Worm (Caenorhabditis elegans) whole organism, late embryonic: ENCODE measurements around the gene ugt-43.

Source experiments
- F13H6.1 ChIP-seq: sonication (generic microtip); optimal IDR thresholded peaks from 2 replicates; lab custom pipeline; 2016; ENCODE audit warnings: missing genetic modification characterization, missing compliant biosample characterization
- ceh-14 ChIP-seq: sonication (generic microtip); optimal IDR thresholded peaks from 2 replicates; lab custom pipeline; 2016; ENCODE audit warnings: missing genotype, missing genetic modification characterization, missing compliant biosample characterization
- ceh-9 ChIP-seq: sonication (generic microtip); optimal IDR thresholded peaks from 2 replicates; lab custom pipeline; 2016; ENCODE audit warnings: mild to moderate bottlenecking, missing genetic modification characterization, inconsistent platforms, missing compliant biosample characterization
- fkh-10 ChIP-seq: fragments of 150-350 bp; optimal IDR thresholded peaks from 2 replicates; lab custom pipeline; 2014; ENCODE audit warnings: missing biosample characterization, missing genetic modification reagents, missing genetic modification characterization

- TF ChIP-seq F13H6.1 (tag; lab: Kevin White, UChicago) (no peak), fkh-10 (GFP tag; lab: Kevin White, UChicago) (no peak), ceh-14 (tag; lab: Kevin White, UChicago) (no peak), ceh-9 (tag; lab: Kevin White, UChicago) (no peak)
Observed at ce11 chrIV:10466398-10466797, 2.0 kb downstream of the ugt-43 start.
